Fruit fly (Drosophila melanogaster): ENCODE measurements around the gene CG34425.

DNA sequence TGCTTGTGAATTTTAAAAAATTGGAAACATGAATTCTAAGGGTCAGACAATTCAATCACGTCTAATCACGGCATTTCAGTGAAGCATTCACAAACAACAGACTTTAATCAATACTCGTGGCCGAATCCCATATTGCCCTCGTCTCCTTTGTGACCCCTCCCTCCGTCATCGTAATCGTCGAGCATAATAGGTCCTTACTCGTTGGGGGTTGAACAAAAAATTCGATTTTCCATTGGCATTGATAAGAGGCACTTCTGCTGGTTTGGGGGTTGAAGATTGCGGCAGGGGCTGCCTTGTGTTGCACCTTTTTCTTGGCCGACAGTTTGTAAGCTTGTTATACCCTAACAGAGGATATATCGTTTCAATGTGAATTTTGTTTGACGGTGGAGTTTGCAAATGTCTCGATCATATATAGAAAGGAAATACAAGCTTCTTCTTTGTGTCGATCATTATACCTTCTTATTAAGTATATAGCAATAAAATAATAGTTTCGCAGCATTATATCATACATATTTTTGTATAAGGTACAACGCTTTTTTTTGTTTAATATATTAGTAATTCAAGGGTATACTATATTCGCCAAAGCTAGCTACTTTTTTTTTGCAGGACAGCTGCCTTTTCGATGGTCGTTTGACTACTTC lies 18.1 kb upstream of the CG34425 start:
- TF ChIP-seq EcR (GFP tag; optimal IDR thresholded peaks at IDR 0.05), result no peak
- TF ChIP-seq Ets98B (GFP tag; IDR thresholded peaks at IDR 0.05), result no peak
- no peak for TF ChIP-seq CG9948 (tag; optimal IDR thresholded peaks at IDR 0.05)
- no peak for TF ChIP-seq Pif1B (GFP tag; optimal IDR thresholded peaks at IDR 0.05)

Data from whole organism, pupa.